Worm (Caenorhabditis elegans) whole organism, L4 larva: Measurements from ENCODE around the gene C04F5.8.

Source experiments
- dmd-6 ChIP-seq: fragments of 200-800 bp; sonication (Bioruptor generic); IDR thresholded peaks from 2 replicates; pipeline ENCODE4 v1.3.6; 2022; ENCODE audit warnings: missing genetic modification reagents, missing genetic modification characterization, missing compliant biosample characterization
- dpl-1 ChIP-seq: fragments of 150-350 bp; optimal IDR thresholded peaks from 2 replicates; lab custom pipeline; 2014; ENCODE audit warnings: missing biosample characterization, missing genetic modification reagents, missing genetic modification characterization
- dve-1 ChIP-seq: sonication (generic microtip); optimal IDR thresholded peaks from 2 replicates; lab custom pipeline; 2017; ENCODE audit warnings: antibody characterized with exemption, mild to moderate bottlenecking, missing genetic modification characterization, missing compliant biosample characterization; ENCODE audit not compliant: insufficient read depth
- unc-130 ChIP-seq: sonication (generic microtip); optimal IDR thresholded peaks from 2 replicates; lab custom pipeline; 2016; ENCODE audit warnings: missing genetic modification reagents, missing genetic modification characterization, missing compliant biosample characterization

- TF ChIP-seq unc-130 (GFP tag; lab: Kevin White, UChicago), result no peak
- TF ChIP-seq dpl-1, result peak; percentile 20
- no peak for TF ChIP-seq dve-1
- no peak; the same call in 1 of the 2 replicates for TF ChIP-seq dmd-6 (GFP tag; lab: Robert Waterston, UW)
Observed at ce11 chrV:5131380-5131779, 17.8 kb upstream of the C04F5.8 start.
